Worm (Caenorhabditis elegans) whole organism, early embryonic: Measurements from ENCODE around the gene C34F6.10.

Source experiments
- B0310.2 ChIP-seq: sonication (generic microtip); optimal IDR thresholded peaks from 2 replicates; lab custom pipeline; 2016; ENCODE audit warnings: mild to moderate bottlenecking, missing genetic modification characterization, missing compliant biosample characterization
- F13C5.2 ChIP-seq: sonication (generic microtip); optimal IDR thresholded peaks from 2 replicates; lab custom pipeline; 2017; ENCODE audit warnings: mild to moderate bottlenecking, missing genetic modification characterization, inconsistent platforms, missing compliant biosample characterization
- aly-1 ChIP-seq: sonication (generic microtip); optimal IDR thresholded peaks from 2 replicates; lab custom pipeline; 2016; ENCODE audit warnings: missing genetic modification characterization, missing compliant biosample characterization
- ama-1 ChIP-seq: fragments of 150-350 bp; optimal IDR thresholded peaks from 2 replicates; lab custom pipeline; 2014
- ceh-13 ChIP-seq: fragments of 200-800 bp; sonication (Bioruptor generic); optimal IDR thresholded peaks from 2 replicates; lab custom pipeline; 2018; ENCODE audit warnings: mild to moderate bottlenecking, missing genetic modification characterization, missing compliant biosample characterization
- ceh-36 ChIP-seq: sonication (generic microtip); optimal IDR thresholded peaks from 2 replicates; lab custom pipeline; 2016; ENCODE audit warnings: missing genetic modification characterization, inconsistent platforms, missing compliant biosample characterization
- ets-7 ChIP-seq: sonication (generic microtip); optimal IDR thresholded peaks from 2 replicates; lab custom pipeline; 2016; ENCODE audit warnings: missing genotype, missing genetic modification characterization, missing compliant biosample characterization
- flt-1 ChIP-seq: fragments of 200-800 bp; sonication (Bioruptor generic); IDR thresholded peaks from 2 replicates; pipeline ENCODE4 v1.3.6; 2022; ENCODE audit warnings: missing genetic modification characterization, missing compliant biosample characterization
- hmbx-1 ChIP-seq: sonication (generic microtip); optimal IDR thresholded peaks from 2 replicates; lab custom pipeline; 2016; ENCODE audit warnings: mild to moderate bottlenecking, missing genetic modification characterization, missing compliant biosample characterization
- hmg-4 ChIP-seq: fragments of 200-800 bp; sonication (Bioruptor generic); optimal IDR thresholded peaks from 2 replicates; lab custom pipeline; 2018; ENCODE audit warnings: mild to moderate bottlenecking, missing genetic modification characterization, missing compliant biosample characterization
- hnd-1 ChIP-seq: sonication (generic microtip); optimal IDR thresholded peaks from 2 replicates; lab custom pipeline; 2016; ENCODE audit warnings: missing genetic modification characterization, missing compliant biosample characterization
- pes-1 ChIP-seq: fragments of 200-800 bp; sonication (Bioruptor generic); IDR thresholded peaks from 2 replicates; pipeline ENCODE4 v1.3.6; 2022; ENCODE audit warnings: missing genetic modification reagents, missing genetic modification characterization, missing compliant biosample characterization
- scrt-1 ChIP-seq: fragments of 200-800 bp; sonication (Bioruptor generic); IDR thresholded peaks from 2 replicates; pipeline ENCODE4 v1.3.6; 2022; ENCODE audit warnings: missing genetic modification characterization, missing compliant biosample characterization
- sea-1 ChIP-seq: fragments of 200-800 bp; sonication (Bioruptor generic); conservative IDR thresholded peaks from 2 replicates; pipeline ENCODE4 v1.3.6; 2022; ENCODE audit warnings: missing genetic modification characterization, missing compliant biosample characterization
- tbx-11 ChIP-seq: fragments of 200-800 bp; sonication (Bioruptor generic); IDR thresholded peaks from 2 replicates; pipeline ENCODE4 v1.3.6; 2022; ENCODE audit warnings: missing genetic modification characterization, missing compliant biosample characterization
- tbx-37 ChIP-seq: fragments of 200-800 bp; sonication (Bioruptor generic); conservative IDR thresholded peaks from 2 replicates; pipeline ENCODE4 v1.3.6; 2022; ENCODE audit warnings: missing genetic modification reagents, missing genetic modification characterization, missing compliant biosample characterization
- tra-4 ChIP-seq: sonication (generic microtip); optimal IDR thresholded peaks from 2 replicates; lab custom pipeline; 2017; ENCODE audit warnings: missing genetic modification characterization, missing compliant biosample characterization

The C34F6.10 gene

DNA sequence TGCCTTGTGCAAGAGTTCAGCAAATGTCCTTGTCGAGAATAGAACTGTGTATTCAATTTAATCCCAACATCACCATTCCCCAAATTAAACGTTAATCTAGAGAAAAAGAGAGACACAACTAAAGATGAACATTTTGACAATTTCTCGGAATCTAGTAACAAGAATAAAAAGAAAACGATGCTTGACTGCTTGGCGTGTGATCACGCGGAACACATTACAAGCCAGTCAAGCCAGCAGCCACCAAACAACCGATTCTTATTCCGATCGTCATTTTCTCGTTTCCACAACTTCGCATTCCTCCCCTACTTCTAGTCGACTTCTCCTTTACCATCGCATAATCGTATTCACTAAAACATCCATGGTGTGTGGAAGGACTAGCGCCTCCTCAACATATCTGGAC lies 9.0 kb upstream of the C34F6.10 start:
- TF ChIP-seq ceh-13 (GFP tag; lab: Kevin White, UChicago) (no peak), F13C5.2 (tag; lab: Kevin White, UChicago) (no peak), tra-4 (tag; lab: Kevin White, UChicago) (no peak), hmbx-1 (tag; lab: Kevin White, UChicago) (no peak), flt-1 (GFP tag; lab: Robert Waterston, UW) (no peak), ets-7 (no peak), ama-1 (no peak), ceh-36 (tag; lab: Kevin White, UChicago) (no peak), pes-1 (no peak), aly-1 (tag; lab: Kevin White, UChicago) (no peak), tbx-11 (no peak), hnd-1 (tag; lab: Kevin White, UChicago) (no peak), hmg-4 (GFP tag; lab: Kevin White, UChicago) (no peak), sea-1 (no peak), tbx-37 (GFP tag; lab: Robert Waterston, UW) (no peak), scrt-1 (no peak), B0310.2 (tag; lab: Kevin White, UChicago) (no peak)

DNA sequence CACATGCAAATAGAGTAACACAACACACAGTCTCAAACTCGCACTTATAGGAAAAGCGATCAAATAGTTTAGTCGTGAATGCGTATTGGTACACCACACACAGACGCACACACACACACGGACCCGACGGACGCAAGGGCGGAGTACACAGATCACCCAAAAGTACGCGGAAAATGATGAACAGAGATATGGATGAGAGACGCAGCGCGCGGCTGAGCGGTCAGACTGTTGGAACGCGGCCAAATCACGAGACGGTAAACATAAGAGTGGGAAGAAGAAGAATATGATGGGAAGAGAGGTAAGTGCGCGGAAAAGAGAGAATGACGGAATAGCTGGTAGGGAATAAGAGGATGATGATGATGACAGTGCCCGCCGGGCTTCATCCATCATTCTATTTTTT lies 7.6 kb upstream of the C34F6.10 start:
- TF ChIP-seq flt-1 (GFP tag; lab: Robert Waterston, UW) (no peak), sea-1 (no peak), hmg-4 (GFP tag; lab: Kevin White, UChicago) (peak; percentile 46), tbx-37 (GFP tag; lab: Robert Waterston, UW) (no peak), pes-1 (no peak)

DNA sequence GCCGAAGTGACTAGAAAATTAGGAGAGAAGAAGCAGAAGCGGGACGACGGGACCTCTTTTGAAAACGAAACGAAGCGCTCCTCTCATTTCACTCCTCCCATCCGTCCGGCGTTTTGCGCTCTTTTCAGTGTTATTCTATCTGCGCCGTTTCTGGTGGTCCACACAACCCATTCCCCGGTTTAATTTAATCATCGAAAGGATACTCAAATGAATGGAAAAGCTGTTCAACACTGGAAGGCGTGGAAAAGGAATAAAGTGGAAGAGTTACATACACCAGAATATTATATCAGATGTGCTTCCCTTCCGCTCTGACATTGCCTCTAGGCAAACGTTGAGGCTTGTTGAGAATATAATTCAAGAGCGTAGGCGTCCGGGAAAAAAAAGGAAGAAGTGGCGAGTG lies 4.6 kb upstream of the C34F6.10 start:
- TF ChIP-seq hmbx-1 (tag; lab: Kevin White, UChicago) (no peak), sea-1 (no peak), ama-1 (no peak)

DNA sequence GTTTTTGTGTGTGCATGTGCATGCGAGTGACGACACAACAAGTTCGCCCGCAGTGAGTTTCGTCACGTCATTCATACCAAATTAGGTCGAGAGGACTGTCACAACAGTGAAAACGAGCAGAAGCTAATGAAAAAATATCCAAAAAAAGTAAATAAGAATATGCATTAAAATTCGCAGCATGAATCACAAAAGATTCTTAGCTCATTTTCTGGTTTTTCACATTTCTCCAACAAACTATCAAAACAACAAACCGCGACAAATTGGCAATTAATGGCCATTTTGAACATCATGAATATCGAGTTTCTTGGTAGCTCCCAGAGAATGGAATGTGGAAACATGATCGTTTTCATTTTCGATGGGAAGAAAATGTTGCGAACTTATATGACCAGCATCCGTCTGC lies 3.2 kb upstream of the C34F6.10 start:
- no peak for TF ChIP-seq ceh-13 (GFP tag; lab: Kevin White, UChicago)
- no peak for TF ChIP-seq B0310.2 (tag; lab: Kevin White, UChicago)
- no peak for TF ChIP-seq hnd-1 (tag; lab: Kevin White, UChicago)
- no peak for TF ChIP-seq ceh-36 (tag; lab: Kevin White, UChicago)
- no peak for TF ChIP-seq aly-1 (tag; lab: Kevin White, UChicago)
- no peak for TF ChIP-seq tbx-11
- no peak for TF ChIP-seq hmbx-1 (tag; lab: Kevin White, UChicago)
- no peak for TF ChIP-seq tbx-37 (GFP tag; lab: Robert Waterston, UW)
- TF ChIP-seq scrt-1, result no peak
- no peak for TF ChIP-seq hmg-4 (GFP tag; lab: Kevin White, UChicago)
- TF ChIP-seq flt-1 (GFP tag; lab: Robert Waterston, UW), result no peak

DNA sequence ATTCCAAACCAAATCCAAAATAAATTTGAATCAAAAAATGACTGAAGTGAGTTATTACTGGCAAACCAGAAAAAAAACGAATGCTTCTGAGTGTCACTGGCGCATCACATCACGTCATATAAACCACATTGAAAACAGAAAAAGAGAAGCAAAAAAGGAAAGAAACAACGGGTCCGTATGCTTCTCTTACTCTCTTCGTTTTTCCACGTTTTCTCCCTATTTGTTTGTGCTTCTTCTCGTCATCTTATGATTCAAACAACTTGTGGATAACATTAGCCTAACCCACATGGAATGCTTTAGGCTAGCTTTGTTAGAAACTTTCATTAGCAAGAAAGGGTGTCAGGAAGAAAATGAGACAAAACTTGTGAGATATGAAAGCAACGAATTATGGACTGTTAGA lies 1.0 kb upstream of the C34F6.10 start:
- TF ChIP-seq hnd-1 (tag; lab: Kevin White, UChicago), result no peak
- no peak for TF ChIP-seq hmbx-1 (tag; lab: Kevin White, UChicago)
- TF ChIP-seq aly-1 (tag; lab: Kevin White, UChicago), result no peak
- no peak for TF ChIP-seq sea-1
- no peak for TF ChIP-seq tbx-37 (GFP tag; lab: Robert Waterston, UW)
- TF ChIP-seq flt-1 (GFP tag; lab: Robert Waterston, UW), result no peak
- no peak for TF ChIP-seq scrt-1
- no peak for TF ChIP-seq hmg-4 (GFP tag; lab: Kevin White, UChicago)
- TF ChIP-seq B0310.2 (tag; lab: Kevin White, UChicago), result no peak
- no peak for TF ChIP-seq ceh-13 (GFP tag; lab: Kevin White, UChicago)
- no peak for TF ChIP-seq pes-1
- no peak for TF ChIP-seq tra-4 (tag; lab: Kevin White, UChicago)
- TF ChIP-seq ets-7, result no peak
- no peak for TF ChIP-seq F13C5.2 (tag; lab: Kevin White, UChicago)
- no peak for TF ChIP-seq tbx-11

DNA sequence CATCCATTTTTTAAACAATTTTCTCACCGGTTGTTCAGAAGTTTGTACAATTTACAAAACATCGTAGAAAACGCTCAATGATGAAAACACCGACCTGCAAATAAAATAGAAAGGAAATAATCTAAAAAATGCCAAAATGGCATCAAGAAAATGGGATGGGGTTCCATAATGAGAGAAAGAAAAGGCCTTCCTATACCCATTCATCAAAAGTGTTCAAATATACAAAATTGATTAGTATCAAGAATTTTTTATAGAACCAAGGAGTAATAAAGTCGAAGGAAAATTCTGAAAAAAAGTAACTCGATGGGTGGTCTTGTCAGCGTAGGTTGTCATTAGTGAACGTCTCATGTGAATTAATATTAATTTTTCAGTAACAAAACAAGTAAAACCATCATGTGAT lies 13.8 kb downstream of the C34F6.10 start, which contains the start of gene C34F6.12:
TSS of gene C34F6.12 (minus strand) at position 101 of the 400 bp plus-strand sequence.
- TF ChIP-seq sea-1 (no peak), tbx-11 (no peak), aly-1 (tag; lab: Kevin White, UChicago) (no peak), tra-4 (tag; lab: Kevin White, UChicago) (no peak), B0310.2 (tag; lab: Kevin White, UChicago) (no peak), hnd-1 (tag; lab: Kevin White, UChicago) (no peak), tbx-37 (GFP tag; lab: Robert Waterston, UW) (no peak), flt-1 (GFP tag; lab: Robert Waterston, UW) (no peak), ets-7 (no peak), ceh-13 (GFP tag; lab: Kevin White, UChicago) (no peak), F13C5.2 (tag; lab: Kevin White, UChicago) (no peak), hmg-4 (GFP tag; lab: Kevin White, UChicago) (no peak)

DNA sequence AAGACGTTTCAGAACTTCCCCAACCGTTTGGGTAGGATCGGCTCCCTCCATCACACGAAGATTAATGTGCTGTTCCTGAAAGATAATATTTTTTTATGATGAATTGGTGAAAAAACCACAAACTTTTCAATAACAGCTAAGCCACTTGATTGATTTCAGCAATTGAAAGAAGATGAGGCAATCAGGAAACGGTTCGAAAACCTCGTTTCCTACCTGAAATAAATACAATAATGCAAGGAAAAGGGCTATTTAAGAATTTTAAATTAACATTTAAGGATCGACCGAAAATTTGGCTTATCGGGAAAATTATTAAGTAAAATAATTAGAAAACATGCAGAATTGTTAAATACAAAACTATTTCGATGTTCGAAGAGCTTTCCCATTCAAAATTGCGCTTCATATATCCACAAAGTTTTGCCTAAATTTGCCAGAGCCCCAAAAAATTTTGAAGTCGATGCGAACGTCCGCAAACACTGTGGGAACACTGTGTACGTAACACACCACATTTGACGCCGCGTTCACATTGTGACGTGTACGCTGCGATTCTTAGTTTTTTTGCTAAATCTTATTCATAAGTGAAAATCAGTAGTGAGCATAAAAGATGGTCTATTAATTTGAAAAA lies 17.7 kb downstream of the C34F6.10 start, which contains the start of gene C34F6.9:
TSS of gene C34F6.9 (minus strand) at position 51 of the 622 bp plus-strand sequence.
- TF ChIP-seq B0310.2 (tag; lab: Kevin White, UChicago) (no peak), ama-1 (no peak), flt-1 (GFP tag; lab: Robert Waterston, UW) (no peak)

DNA sequence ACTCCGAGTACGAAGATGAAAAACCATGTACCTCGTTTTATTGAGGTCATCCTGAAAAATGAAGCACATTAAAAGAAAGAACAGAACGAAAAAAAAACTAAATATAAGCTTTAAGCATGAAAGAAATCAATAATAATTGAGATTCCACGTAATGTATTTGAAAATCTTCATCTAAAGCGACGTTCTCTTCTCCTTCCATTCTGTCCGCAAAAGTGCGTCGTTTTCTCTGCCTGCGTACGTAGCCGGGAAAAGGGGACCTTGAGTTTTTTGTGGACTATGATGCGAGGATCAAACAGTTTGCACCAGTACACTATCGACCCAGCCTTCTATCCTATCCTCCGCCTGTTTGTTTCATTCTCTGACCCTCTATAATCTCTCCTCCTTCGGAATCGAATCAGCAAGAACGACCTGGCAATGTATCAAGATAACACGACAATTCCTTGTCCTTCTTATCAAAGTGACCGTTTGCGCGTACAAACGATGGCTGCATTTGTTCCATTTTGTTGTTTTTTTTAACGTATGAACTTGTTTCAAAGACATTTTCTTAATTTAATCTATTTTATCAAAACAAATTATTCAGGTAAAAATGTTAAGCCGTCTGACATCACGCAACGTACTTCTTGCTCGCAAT lies 24.9 kb downstream of the C34F6.10 start, which contains the start of the genes C34F6.7 and idh-2:
TSS of gene C34F6.7 (minus strand) at position 51 of the 631 bp plus-strand sequence.
TSS of gene idh-2 (plus strand) at position 581 of the 631 bp plus-strand sequence.
- no peak for TF ChIP-seq B0310.2 (tag; lab: Kevin White, UChicago)
- TF ChIP-seq pes-1, result no peak
- peak; percentile 46 for TF ChIP-seq hmg-4 (GFP tag; lab: Kevin White, UChicago)
- no peak for TF ChIP-seq F13C5.2 (tag; lab: Kevin White, UChicago)
- TF ChIP-seq hmbx-1 (tag; lab: Kevin White, UChicago), result no peak
- TF ChIP-seq tbx-37 (GFP tag; lab: Robert Waterston, UW), result no peak
- TF ChIP-seq ama-1, result no peak
- TF ChIP-seq sea-1, result 0 out of 2 replicates have a peak, but pooled peaks have one; percentile 14
- no peak for TF ChIP-seq hnd-1 (tag; lab: Kevin White, UChicago)
